Fruit fly (Drosophila melanogaster) whole organism, adult: ENCODE measurements around the gene CG2201.

Experiments
- CG5204 ChIP-seq: fragments of 200-800 bp; sonication (Bioruptor generic); optimal IDR thresholded peaks from 2 replicates; lab custom pipeline; 2016; ENCODE audit warnings: missing biosample characterization, missing genetic modification characterization
- Crg-1 ChIP-seq: fragments of 200-800 bp; sonication (Bioruptor generic); optimal IDR thresholded peaks from 2 replicates; lab custom pipeline; 2016; ENCODE audit warnings: missing biosample characterization, missing genetic modification characterization
- bab1 ChIP-seq: fragments of 200-800 bp; sonication (Bioruptor generic); optimal IDR thresholded peaks from 3 replicates; lab custom pipeline; 2019; ENCODE audit warnings: missing biosample characterization, mild to moderate bottlenecking, missing genetic modification characterization, moderate library complexity
- toe ChIP-seq: fragments of 200-800 bp; sonication (Bioruptor generic); optimal IDR thresholded peaks from 2 replicates; lab custom pipeline; 2016; ENCODE audit warnings: missing biosample characterization, missing genetic modification characterization

DNA sequence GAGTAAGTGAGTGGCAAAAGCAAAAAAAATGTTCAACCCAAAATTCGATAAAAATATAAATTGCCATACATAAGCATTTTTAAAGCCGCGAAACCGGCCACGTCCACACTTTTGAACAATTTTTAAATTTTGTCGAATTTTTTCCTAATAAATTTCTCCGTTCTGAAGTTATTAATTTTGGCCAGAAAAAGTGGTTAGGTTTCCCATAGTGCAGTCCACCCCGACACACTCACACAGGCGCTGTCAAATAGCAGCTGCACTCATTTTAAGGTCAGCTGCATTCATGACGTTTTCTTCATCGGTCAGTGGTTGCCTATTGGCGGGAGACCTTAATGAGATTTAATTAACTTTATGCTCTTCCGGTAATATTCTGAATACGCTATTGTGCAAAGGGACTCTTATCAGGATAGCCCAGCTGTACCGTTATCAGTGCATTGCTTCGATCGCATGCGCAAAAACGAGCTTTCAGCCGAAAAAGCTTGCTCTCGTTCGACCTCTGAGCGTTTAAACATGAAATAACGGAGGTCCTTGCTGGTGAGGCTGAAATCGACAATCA lies 8.2 kb upstream of the CG2201 start, which contains the start of gene Ac3:
- TF ChIP-seq CG5204 (GFP tag; lab: Kevin White, UChicago) (no peak), bab1 (no peak), toe (GFP tag; lab: Kevin White, UChicago) (no peak), Crg-1 (no peak)
